Worm (Caenorhabditis elegans): ENCODE results near the gene C25H3.16.

The C25H3.16 gene

DNA sequence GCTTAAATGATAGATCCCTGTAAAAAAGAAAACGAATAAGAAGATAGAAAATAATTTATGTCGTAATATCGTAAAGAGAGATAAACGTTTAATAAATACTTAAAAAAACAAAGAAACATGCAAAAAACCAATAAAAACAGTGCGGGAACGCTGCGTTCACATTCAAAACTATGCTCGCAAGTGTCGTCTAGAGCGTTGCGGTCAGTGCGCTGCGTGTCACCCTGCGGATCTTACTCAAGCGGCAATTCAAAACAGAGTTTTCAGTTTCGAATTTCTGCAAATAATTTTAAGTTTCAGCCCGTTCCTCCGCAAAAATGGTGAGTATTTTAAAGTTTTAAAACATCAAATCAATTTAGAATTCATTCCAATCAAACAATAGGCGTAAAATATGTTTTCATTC is 48.7 kb downstream of the C25H3.16 start, which contains the start of the genes tiar-1 and lelo-4 (continued):
- TF ChIP-seq unc-86 (tag; optimal IDR thresholded peaks at IDR 0.05) (peak; percentile 29), nhr-90 (tag; optimal IDR thresholded peaks at IDR 0.05; ENCODE audit: poor library complexity) (peak; percentile 19), tlp-1 (tag; optimal IDR thresholded peaks at IDR 0.05) (no peak), nhr-11 (tag; optimal IDR thresholded peaks at IDR 0.05) (no peak), zip-4 (GFP tag; optimal IDR thresholded peaks at IDR 0.05) (no peak), ceh-82 (tag; optimal IDR thresholded peaks at IDR 0.05) (peak in 2 of 3 experiments; percentile 32 to 69), lin-15B (tag; optimal IDR thresholded peaks at IDR 0.05) (peak; percentile 78), lin-13 (GFP tag; optimal IDR thresholded peaks at IDR 0.05) (peak; percentile 50), swsn-7 (tag; optimal IDR thresholded peaks at IDR 0.05) (peak; percentile 54), nhr-85 (tag) (peak; percentile 72), fkh-4 (tag; optimal IDR thresholded peaks at IDR 0.05; ENCODE audit: borderline replicate concordance) (no peak), F16B12.6 (tag; optimal IDR thresholded peaks at IDR 0.05) (peak; percentile 57), mab-9 (GFP tag; IDR thresholded peaks at IDR 0.05) (no peak), efl-1 (optimal IDR thresholded peaks at IDR 0.05) (peak; percentile 24 to 91), efl-1 (GFP tag; optimal IDR thresholded peaks at IDR 0.05 in 1 of 2) (peak; percentile 90 to 98), dpl-1 (GFP tag; optimal IDR thresholded peaks at IDR 0.05) (peak; percentile 85 to 94 (median 87)), isw-1 (GFP tag; IDR thresholded peaks at IDR 0.05) (peak; percentile 50), jun-1 (tag; optimal IDR thresholded peaks at IDR 0.05) (no peak), sup-37 (GFP tag; optimal IDR thresholded peaks at IDR 0.05) (no peak), ceh-63 (GFP tag; optimal IDR thresholded peaks at IDR 0.05) (no peak), egl-27 (tag; optimal IDR thresholded peaks at IDR 0.05) (no peak), unc-130 (tag; optimal IDR thresholded peaks at IDR 0.05) (peak; percentile 77), lsy-2 (tag; optimal IDR thresholded peaks at IDR 0.05) (peak; percentile 73 to 91), lin-14 (GFP tag; optimal IDR thresholded peaks at IDR 0.05) (peak; percentile 76), snpc-4 (tag; optimal IDR thresholded peaks at IDR 0.05) (peak; percentile 45), ets-5 (GFP tag; IDR thresholded peaks at IDR 0.05) (no peak), blmp-1 (tag; optimal IDR thresholded peaks at IDR 0.05) (peak; percentile 62), fkh-10 (GFP tag; optimal IDR thresholded peaks at IDR 0.05) (no peak)

DNA sequence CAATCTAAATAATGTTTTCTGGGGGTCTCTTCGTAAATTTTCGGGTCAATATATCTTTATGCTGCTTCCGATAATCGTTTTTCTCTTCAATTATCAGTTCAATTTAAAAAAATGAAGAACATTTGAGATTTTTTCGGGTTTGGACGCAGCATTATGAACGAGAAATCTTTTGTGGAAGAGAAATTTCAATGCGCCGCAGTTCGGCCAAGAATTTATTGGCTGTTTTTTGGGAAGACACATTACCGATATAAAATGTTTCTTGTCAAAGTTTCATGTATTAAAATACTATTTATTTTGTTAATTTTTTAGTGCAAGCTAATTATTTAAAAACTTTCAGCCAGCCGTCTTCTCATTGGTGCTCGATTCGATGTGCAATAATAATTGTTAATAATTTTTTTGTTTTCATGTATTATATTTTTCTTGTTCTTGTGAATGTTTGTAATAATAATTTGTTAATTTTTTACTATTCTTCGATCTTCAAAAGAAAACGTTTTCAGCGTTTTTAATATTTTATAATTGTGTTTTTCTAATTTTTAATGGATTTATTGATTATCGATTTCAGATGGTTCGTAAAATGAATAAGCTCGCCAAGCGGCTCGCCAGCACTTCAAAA is 49.8 kb downstream of the C25H3.16 start, which contains the start of the genes C18A3.10 and C18A3.3:
Gene C18A3.10, minus strand, starts transcription at position 101 of the 613 bp plus-strand sequence.
Gene C18A3.3, plus strand, starts transcription at position 563 of the 613 bp plus-strand sequence.
- peak in 1 of 3 experiments; percentile 14 for TF ChIP-seq dpl-1 (GFP tag; optimal IDR thresholded peaks at IDR 0.05)
- TF ChIP-seq efl-1 (optimal IDR thresholded peaks at IDR 0.05): no peak
- peak in 1 of 2 experiments; percentile 7 for TF ChIP-seq efl-1 (GFP tag; optimal IDR thresholded peaks at IDR 0.05 in 1 of 2)
- no peak for TF ChIP-seq ceh-63 (GFP tag; optimal IDR thresholded peaks at IDR 0.05)

Measured in whole organism, L1 larva.